Worm (Caenorhabditis elegans) whole organism, L3 larva: Measurements from ENCODE around the gene lsy-27.

Experiments
- R02D3.7 ChIP-seq: fragments of 150-350 bp; optimal IDR thresholded peaks from 2 replicates; lab custom pipeline; 2014; ENCODE audit warnings: missing biosample characterization, missing genetic modification characterization
- ZK546.5 ChIP-seq: sonication (generic microtip); optimal IDR thresholded peaks from 2 replicates; lab custom pipeline; 2017; ENCODE audit warnings: missing biosample characterization, missing genetic modification characterization
- aly-2 ChIP-seq: fragments of 150-350 bp; optimal IDR thresholded peaks from 2 replicates; lab custom pipeline; 2014; ENCODE audit warnings: missing biosample characterization, missing genetic modification characterization
- ceh-16 ChIP-seq: sonication (generic microtip); optimal IDR thresholded peaks from 2 replicates; lab custom pipeline; 2017; ENCODE audit warnings: missing biosample characterization, missing genetic modification characterization
- ceh-82 ChIP-seq: fragments of 150-350 bp; optimal IDR thresholded peaks from 2 replicates; lab custom pipeline; 2014; ENCODE audit warnings: missing biosample characterization, missing genetic modification characterization
- ceh-9 ChIP-seq: sonication (generic microtip); optimal IDR thresholded peaks from 2 replicates; lab custom pipeline; 2018; ENCODE audit warnings: missing biosample characterization, missing genetic modification characterization
- egl-27 ChIP-seq: sonication (generic microtip); optimal IDR thresholded peaks from 4 replicates; lab custom pipeline; 2017; ENCODE audit warnings: missing biosample characterization, missing genetic modification reagents, missing genetic modification characterization
- egl-5 ChIP-seq: fragments of 150-350 bp; optimal IDR thresholded peaks from 2 replicates; lab custom pipeline; 2017; ENCODE audit warnings: missing biosample characterization, missing genetic modification reagents, missing genetic modification characterization, inconsistent platforms
- elt-1 ChIP-seq: fragments of 150-350 bp; optimal IDR thresholded peaks from 2 replicates; lab custom pipeline; 2014; ENCODE audit warnings: missing biosample characterization, missing genetic modification characterization
- elt-2 ChIP-seq: sonication (generic microtip); optimal IDR thresholded peaks from 2 replicates; lab custom pipeline; 2016; ENCODE audit warnings: missing genetic modification reagents, mild to moderate bottlenecking, missing genetic modification characterization, missing compliant biosample characterization
- elt-3 ChIP-seq, 3 experiments: fragments of 150-350 bp in 1 of 3; sonication (generic microtip) in 2 of 3; optimal IDR thresholded peaks; 2 replicates in 2 of 3; 4 replicates in 1 of 3; lab custom pipeline; 2014 to 2017; ENCODE audit warnings: missing biosample characterization in 3 of 3, missing genetic modification characterization in 3 of 3
- eor-1 ChIP-seq, 2 experiments: fragments of 150-350 bp; optimal IDR thresholded peaks; 2 replicates each; lab custom pipeline; 2014 to 2018; ENCODE audit warnings: missing biosample characterization in 2 of 2, missing genetic modification characterization in 2 of 2
- fkh-10 ChIP-seq: sonication (generic microtip); optimal IDR thresholded peaks from 2 replicates; lab custom pipeline; 2017; ENCODE audit warnings: missing biosample characterization, missing genetic modification reagents, missing genetic modification characterization
- fkh-2 ChIP-seq: fragments of 150-350 bp; optimal IDR thresholded peaks from 2 replicates; lab custom pipeline; 2014; ENCODE audit warnings: missing biosample characterization, missing genetic modification reagents, missing genetic modification characterization
- fos-1 ChIP-seq: fragments of 150-350 bp; optimal IDR thresholded peaks from 2 replicates; lab custom pipeline; 2014; ENCODE audit warnings: missing biosample characterization, missing genetic modification characterization
- hmg-11 ChIP-seq: sonication (generic microtip); optimal IDR thresholded peaks from 2 replicates; lab custom pipeline; 2016; ENCODE audit warnings: missing genetic modification characterization, missing compliant biosample characterization
- jun-1 ChIP-seq: fragments of 150-350 bp; optimal IDR thresholded peaks from 2 replicates; lab custom pipeline; 2014; ENCODE audit warnings: missing biosample characterization, missing genetic modification reagents, missing genetic modification characterization
- lin-39 ChIP-seq: fragments of 150-350 bp; optimal IDR thresholded peaks from 2 replicates; lab custom pipeline; 2018; ENCODE audit warnings: missing biosample characterization, missing genetic modification reagents, missing genetic modification characterization
- lsy-12 ChIP-seq: sonication (generic microtip); optimal IDR thresholded peaks from 2 replicates; lab custom pipeline; 2016; ENCODE audit warnings: mild to moderate bottlenecking, missing genetic modification characterization, missing compliant biosample characterization
- mml-1 ChIP-seq: fragments of 150-350 bp; sonication (generic microtip); optimal IDR thresholded peaks from 3 replicates; lab custom pipeline; 2014; ENCODE audit warnings: missing biosample characterization, missing genetic modification characterization
- nfya-1 ChIP-seq: sonication (generic microtip); optimal IDR thresholded peaks from 2 replicates; lab custom pipeline; 2017; ENCODE audit warnings: missing genetic modification characterization, mild to moderate bottlenecking, missing compliant biosample characterization, antibody characterized with exemption, moderate library complexity; ENCODE audit not compliant: insufficient read depth
- nhr-12 ChIP-seq: fragments of 150-350 bp; optimal IDR thresholded peaks from 2 replicates; lab custom pipeline; 2014; ENCODE audit warnings: missing biosample characterization, missing genetic modification characterization
- nhr-28 ChIP-seq: fragments of 150-350 bp; optimal IDR thresholded peaks from 2 replicates; lab custom pipeline; 2014; ENCODE audit warnings: missing biosample characterization, missing genetic modification characterization
- nhr-43 ChIP-seq: sonication (generic microtip); optimal IDR thresholded peaks from 2 replicates; lab custom pipeline; 2016; ENCODE audit warnings: mild to moderate bottlenecking, missing genetic modification characterization, missing compliant biosample characterization; ENCODE audit not compliant: poor library complexity, severe bottlenecking
- nhr-76 ChIP-seq: fragments of 150-350 bp; sonication (generic microtip); optimal IDR thresholded peaks from 5 replicates; lab custom pipeline; 2014; ENCODE audit warnings: missing biosample characterization, missing genetic modification characterization
- nhr-77 ChIP-seq: fragments of 150-350 bp; optimal IDR thresholded peaks from 2 replicates; lab custom pipeline; 2014; ENCODE audit warnings: missing biosample characterization, missing genetic modification characterization
- pha-4 ChIP-seq: fragments of 150-350 bp; optimal IDR thresholded peaks from 2 replicates; lab custom pipeline; 2014; ENCODE audit warnings: missing biosample characterization, missing genetic modification reagents, missing genetic modification characterization
- pqm-1 ChIP-seq: fragments of 150-350 bp; optimal IDR thresholded peaks from 2 replicates; lab custom pipeline; 2017; ENCODE audit warnings: missing biosample characterization, missing genetic modification characterization, inconsistent platforms
- sea-2 ChIP-seq: fragments of 150-350 bp; sonication (generic microtip); optimal IDR thresholded peaks from 4 replicates; lab custom pipeline; 2014; ENCODE audit warnings: missing biosample characterization, missing genetic modification reagents, missing genetic modification characterization
- skn-1 ChIP-seq: fragments of 150-350 bp; optimal IDR thresholded peaks from 2 replicates; lab custom pipeline; 2014; ENCODE audit warnings: missing biosample characterization, missing genetic modification characterization
- tbx-2 ChIP-seq: sonication (generic microtip); optimal IDR thresholded peaks from 2 replicates; lab custom pipeline; 2016; ENCODE audit warnings: mild to moderate bottlenecking, missing genetic modification characterization, missing compliant biosample characterization
- unc-62 ChIP-seq: fragments of 150-350 bp; sonication (generic microtip); optimal IDR thresholded peaks from 4 replicates; lab custom pipeline; 2014; ENCODE audit warnings: missing biosample characterization, missing genetic modification reagents, missing genetic modification characterization

The lsy-27 gene

DNA sequence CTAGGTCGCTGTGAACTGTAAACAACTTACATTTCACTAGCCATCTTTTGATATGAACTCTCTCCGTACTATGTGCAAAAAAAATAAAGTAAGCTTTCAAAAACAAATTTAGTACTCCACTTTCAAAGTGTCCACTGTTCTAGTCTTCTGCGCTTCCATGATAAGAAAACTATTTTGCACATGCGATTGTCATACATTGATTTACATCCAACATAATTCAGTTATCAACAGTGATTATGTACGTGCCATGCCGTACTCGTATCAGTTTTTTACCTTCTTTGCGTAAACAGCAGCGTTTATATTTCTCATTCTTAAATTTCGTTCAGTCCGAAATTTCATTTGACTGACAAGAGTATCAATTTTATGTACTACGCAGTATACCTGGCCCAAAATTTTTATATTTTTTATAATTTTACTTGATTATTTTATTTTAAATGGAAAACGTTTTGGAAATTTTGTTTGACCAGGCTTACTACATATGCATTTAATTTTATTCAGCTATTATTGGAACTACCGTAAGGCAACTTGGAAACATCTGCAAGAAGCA lies 2.9 kb upstream of the lsy-27 start, which contains the start of the genes fbxa-134 and F47H4.2:
TSS of gene fbxa-134 (minus strand) at position 44 of the 547 bp plus-strand sequence.
TSS of gene F47H4.2 (plus strand) at position 497 of the 547 bp plus-strand sequence.
- no peak for TF ChIP-seq elt-1 (tag; lab: Kevin White, UChicago)
- no peak for TF ChIP-seq ceh-9 (tag; lab: Kevin White, UChicago)
- TF ChIP-seq skn-1 (tag; lab: Kevin White, UChicago), result no peak
- no peak for TF ChIP-seq fkh-2 (tag; lab: Kevin White, UChicago)
- TF ChIP-seq elt-2, result peak; percentile 93
- TF ChIP-seq lin-39 (tag; lab: Kevin White, UChicago), result no peak
- peak; percentile 80 for TF ChIP-seq pqm-1 (tag; lab: Kevin White, UChicago)
- TF ChIP-seq ceh-16 (tag; lab: Kevin White, UChicago), result no peak
- no peak for TF ChIP-seq lsy-12
- no peak for TF ChIP-seq nhr-28 (tag; lab: Kevin White, UChicago)
- TF ChIP-seq fos-1 (tag; lab: Kevin White, UChicago), result no peak
- peak; percentile 80 for TF ChIP-seq pha-4 (tag; lab: Kevin White, UChicago)
- TF ChIP-seq aly-2 (tag; lab: Kevin White, UChicago), result no peak
- no peak for TF ChIP-seq elt-3 (tag; optimal IDR thresholded peaks at IDR 0.05; lab: Kevin White, UChicago)
- TF ChIP-seq nhr-77, result no peak
- peak; percentile 51 for TF ChIP-seq jun-1
- no peak for TF ChIP-seq nhr-12 (tag; lab: Kevin White, UChicago)
- no peak for TF ChIP-seq egl-5
- no peak for TF ChIP-seq nhr-43 (tag; lab: Kevin White, UChicago)
- no peak for TF ChIP-seq tbx-2 (tag; lab: Kevin White, UChicago)
- TF ChIP-seq ceh-82, result no peak
- no peak for TF ChIP-seq hmg-11 (tag; lab: Kevin White, UChicago)
- TF ChIP-seq ZK546.5 (tag; lab: Kevin White, UChicago), result no peak

ce11 chrV:17347602-17348001 lies 2.4 kb downstream of the lsy-27 start, which contains the start of gene skr-5:
skr-5 (plus strand) TSS chrV:17347902.
- TF ChIP-seq elt-2, result peak; percentile 40
- no peak for TF ChIP-seq tbx-2 (tag; lab: Kevin White, UChicago)
- peak; percentile 28 for TF ChIP-seq pqm-1 (tag; lab: Kevin White, UChicago)

ce11 chrV:17344876-17345275 lies 5.1 kb downstream of the lsy-27 start, which contains the start of the genes fbxa-188 and fbxa-189:
fbxa-188 (minus strand) TSS chrV:17344926.
fbxa-189 (plus strand) TSS chrV:17345214.
- TF ChIP-seq elt-2, result peak; percentile 51
- no peak for TF ChIP-seq fkh-2 (tag; lab: Kevin White, UChicago)
- TF ChIP-seq nhr-76 (tag; lab: Kevin White, UChicago), result no peak
- TF ChIP-seq fkh-10 (GFP tag; lab: Kevin White, UChicago), result no peak
- TF ChIP-seq nfya-1, result no peak
- no peak for TF ChIP-seq tbx-2 (tag; lab: Kevin White, UChicago)
- no peak for TF ChIP-seq aly-2 (tag; lab: Kevin White, UChicago)
- no peak for TF ChIP-seq skn-1 (tag; lab: Kevin White, UChicago)
- no peak for TF ChIP-seq elt-1 (tag; lab: Kevin White, UChicago)
- no peak for TF ChIP-seq fos-1 (tag; lab: Kevin White, UChicago)
- TF ChIP-seq egl-5, result no peak
- TF ChIP-seq nhr-77, result no peak
- TF ChIP-seq eor-1 (tag; optimal IDR thresholded peaks at IDR 0.05; lab: Kevin White, UChicago), result no peak
- TF ChIP-seq sea-2 (GFP tag; lab: Kevin White, UChicago), result no peak
- peak; percentile 6 for TF ChIP-seq pqm-1 (tag; lab: Kevin White, UChicago)
- TF ChIP-seq mml-1 (tag; lab: Kevin White, UChicago), result no peak
- no peak for TF ChIP-seq R02D3.7 (tag; lab: Kevin White, UChicago)
- peak; percentile 25 for TF ChIP-seq pha-4 (tag; lab: Kevin White, UChicago)
- no peak for TF ChIP-seq egl-27 (tag; lab: Kevin White, UChicago)
- TF ChIP-seq ceh-16 (tag; lab: Kevin White, UChicago), result no peak

ce11 chrV:17339349-17339748 lies 10.6 kb downstream of the lsy-27 start:
- peak; percentile 60 for TF ChIP-seq elt-2
- TF ChIP-seq R02D3.7 (tag; lab: Kevin White, UChicago), result no peak
- no peak for TF ChIP-seq nhr-28 (tag; lab: Kevin White, UChicago)
- no peak for TF ChIP-seq unc-62 (GFP tag; lab: Kevin White, UChicago)
- TF ChIP-seq tbx-2 (tag; lab: Kevin White, UChicago), result no peak
- TF ChIP-seq, all 47 proteins: peak for 1
